Worm (Caenorhabditis elegans): ENCODE results near the gene exos-4.2.

DNA sequence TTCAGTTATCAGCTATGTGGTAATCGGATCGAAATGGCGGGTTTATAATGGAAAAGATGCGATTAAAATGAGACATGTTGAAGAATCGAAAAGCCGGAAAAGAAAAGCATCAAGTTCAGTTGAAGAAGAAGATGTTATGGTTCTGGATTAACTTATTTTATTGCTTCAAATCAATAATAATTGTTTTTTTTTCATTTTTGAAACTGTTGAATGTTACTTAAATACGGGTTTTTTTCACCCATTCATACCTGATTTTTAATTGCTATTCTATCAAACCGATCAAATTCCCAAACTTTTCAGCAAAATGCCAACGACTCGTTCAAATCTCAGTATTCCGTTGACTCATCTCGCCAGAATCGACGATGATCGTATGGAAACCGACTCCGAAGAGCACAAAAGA, at the start of gene exos-4.2:
- no peak for TF ChIP-seq B0310.2 (tag; optimal IDR thresholded peaks at IDR 0.05)
- TF ChIP-seq aly-1 (tag; optimal IDR thresholded peaks at IDR 0.05) = no peak
- no peak for TF ChIP-seq ama-1 (optimal IDR thresholded peaks at IDR 0.05)
- TF ChIP-seq hnd-1 (tag; optimal IDR thresholded peaks at IDR 0.05) = no peak
- TF ChIP-seq sea-1 (GFP tag; conservative IDR thresholded peaks at IDR 0.05) = no peak
- TF ChIP-seq tbx-37 (GFP tag; conservative IDR thresholded peaks at IDR 0.05) = no peak
- no peak for TF ChIP-seq tbx-11 (GFP tag; IDR thresholded peaks at IDR 0.05)
- no peak for TF ChIP-seq F13C5.2 (tag; optimal IDR thresholded peaks at IDR 0.05)
